Worm (Caenorhabditis elegans): ENCODE measurements around the gene snx-1.

DNA sequence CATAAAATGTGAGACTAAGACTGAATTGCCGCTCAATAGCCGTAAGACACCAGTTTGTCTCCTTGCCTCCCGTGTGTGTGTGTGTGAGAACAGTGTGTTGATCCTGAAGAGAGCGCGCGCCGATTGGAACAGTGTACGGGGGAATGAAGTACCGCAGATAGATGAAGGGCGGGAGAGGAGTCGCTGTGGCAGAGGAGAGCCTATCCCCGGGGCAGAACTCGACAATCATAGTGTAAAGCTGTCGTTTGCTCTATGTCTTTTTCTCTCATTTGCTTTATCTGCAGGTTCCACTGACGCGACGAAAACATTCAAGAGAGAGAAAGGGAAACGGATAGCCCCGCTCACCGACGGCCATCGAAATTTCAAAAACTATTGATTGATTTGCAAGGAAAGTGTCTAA is 46.9 kb upstream of the snx-1 start:
- TF ChIP-seq pqm-1 (tag; optimal IDR thresholded peaks at IDR 0.05) (no peak), skn-1 (tag; optimal IDR thresholded peaks at IDR 0.05) (no peak), zag-1 (tag; optimal IDR thresholded peaks at IDR 0.05) (no peak), nhr-28 (tag; optimal IDR thresholded peaks at IDR 0.05) (no peak), nhr-23 (tag; optimal IDR thresholded peaks at IDR 0.05) (no peak)

Measured in whole organism, L3 larva.